Worm (Caenorhabditis elegans) whole organism, late embryonic: Measurements from ENCODE around the gene AC3.5.

Source experiments
- C08G9.2 ChIP-seq: sonication (generic microtip); optimal IDR thresholded peaks from 2 replicates; lab custom pipeline; 2016; ENCODE audit warnings: mild to moderate bottlenecking, missing genetic modification characterization, moderate library complexity, missing compliant biosample characterization
- F13H6.1 ChIP-seq: sonication (generic microtip); optimal IDR thresholded peaks from 2 replicates; lab custom pipeline; 2016; ENCODE audit warnings: missing genetic modification characterization, missing compliant biosample characterization
- K02D7.2 ChIP-seq: sonication (generic microtip); optimal IDR thresholded peaks from 2 replicates; lab custom pipeline; 2017; ENCODE audit warnings: mild to moderate bottlenecking, missing genetic modification characterization, missing compliant biosample characterization
- K09A11.1 ChIP-seq: sonication (generic microtip); optimal IDR thresholded peaks from 2 replicates; lab custom pipeline; 2017; ENCODE audit warnings: antibody characterized with exemption, mild to moderate bottlenecking, missing genetic modification characterization, missing compliant biosample characterization; ENCODE audit not compliant: insufficient read depth
- Y22D7AL.16 ChIP-seq: sonication (generic microtip); optimal IDR thresholded peaks from 2 replicates; lab custom pipeline; 2016; ENCODE audit warnings: missing genetic modification characterization, missing compliant biosample characterization
- ahr-1 ChIP-seq: sonication (generic microtip); optimal IDR thresholded peaks from 2 replicates; lab custom pipeline; 2016; ENCODE audit warnings: missing genetic modification characterization, missing compliant biosample characterization
- ceh-14 ChIP-seq: sonication (generic microtip); optimal IDR thresholded peaks from 2 replicates; lab custom pipeline; 2016; ENCODE audit warnings: missing genotype, missing genetic modification characterization, missing compliant biosample characterization
- ceh-18 ChIP-seq: sonication (generic microtip); optimal IDR thresholded peaks from 2 replicates; lab custom pipeline; 2016; ENCODE audit warnings: missing genetic modification characterization, missing compliant biosample characterization
- ceh-22 ChIP-seq: sonication (generic microtip); optimal IDR thresholded peaks from 2 replicates; lab custom pipeline; 2017; ENCODE audit warnings: missing biosample characterization, missing genetic modification characterization
- ceh-24 ChIP-seq: sonication (generic microtip); optimal IDR thresholded peaks from 2 replicates; lab custom pipeline; 2016; ENCODE audit warnings: mild to moderate bottlenecking, missing genetic modification characterization, missing compliant biosample characterization
- ceh-30 ChIP-seq: fragments of 150-350 bp; optimal IDR thresholded peaks from 2 replicates; lab custom pipeline; 2014; ENCODE audit warnings: missing biosample characterization, missing genetic modification characterization
- ceh-6 ChIP-seq: fragments of 200-800 bp; sonication (Bioruptor generic); optimal IDR thresholded peaks from 2 replicates; lab custom pipeline; 2018; ENCODE audit warnings: mild to moderate bottlenecking, missing genetic modification characterization, missing compliant biosample characterization
- ceh-9 ChIP-seq: sonication (generic microtip); optimal IDR thresholded peaks from 2 replicates; lab custom pipeline; 2016; ENCODE audit warnings: mild to moderate bottlenecking, missing genetic modification characterization, inconsistent platforms, missing compliant biosample characterization
- che-1 ChIP-seq: sonication (generic microtip); optimal IDR thresholded peaks from 2 replicates; lab custom pipeline; 2016; ENCODE audit warnings: mild to moderate bottlenecking, missing genetic modification characterization, missing compliant biosample characterization
- dve-1 ChIP-seq: sonication (generic microtip); optimal IDR thresholded peaks from 2 replicates; lab custom pipeline; 2017; ENCODE audit warnings: antibody characterized with exemption, mild to moderate bottlenecking, missing genetic modification characterization, missing compliant biosample characterization
- elt-2 ChIP-seq: sonication (generic microtip); optimal IDR thresholded peaks from 2 replicates; lab custom pipeline; 2016; ENCODE audit warnings: missing genetic modification reagents, missing genetic modification characterization, missing compliant biosample characterization
- elt-4 ChIP-seq: sonication (generic microtip); optimal IDR thresholded peaks from 2 replicates; lab custom pipeline; 2016; ENCODE audit warnings: missing genetic modification characterization, missing compliant biosample characterization
- ets-4 ChIP-seq: sonication (generic microtip); optimal IDR thresholded peaks from 2 replicates; lab custom pipeline; 2016; ENCODE audit warnings: missing genetic modification characterization, missing compliant biosample characterization
- eyg-1 ChIP-seq: sonication (generic microtip); optimal IDR thresholded peaks from 2 replicates; lab custom pipeline; 2016; ENCODE audit warnings: missing genotype, missing genetic modification characterization, missing compliant biosample characterization
- fax-1 ChIP-seq: sonication (generic microtip); optimal IDR thresholded peaks from 2 replicates; lab custom pipeline; 2016; ENCODE audit warnings: missing genotype, missing genetic modification characterization, missing compliant biosample characterization
- fkh-6 ChIP-seq: sonication (generic microtip); optimal IDR thresholded peaks from 2 replicates; lab custom pipeline; 2016; ENCODE audit warnings: missing genetic modification characterization, missing compliant biosample characterization
- gmeb-2 ChIP-seq: sonication (generic microtip); optimal IDR thresholded peaks from 2 replicates; lab custom pipeline; 2016; ENCODE audit warnings: missing genetic modification characterization, inconsistent platforms, missing compliant biosample characterization
- hlh-30 ChIP-seq: sonication (generic microtip); optimal IDR thresholded peaks from 2 replicates; lab custom pipeline; 2017; ENCODE audit warnings: antibody characterized with exemption, missing genetic modification characterization, missing compliant biosample characterization; ENCODE audit not compliant: insufficient read depth
- lim-6 ChIP-seq: sonication (generic microtip); optimal IDR thresholded peaks from 2 replicates; lab custom pipeline; 2016; ENCODE audit warnings: missing genetic modification characterization, missing compliant biosample characterization
- lin-11 ChIP-seq: fragments of 200-800 bp; sonication (Bioruptor generic); optimal IDR thresholded peaks from 2 replicates; lab custom pipeline; 2018; ENCODE audit warnings: mild to moderate bottlenecking, missing genetic modification characterization, missing compliant biosample characterization
- madf-2 ChIP-seq: sonication (generic microtip); optimal IDR thresholded peaks from 2 replicates; lab custom pipeline; 2017; ENCODE audit warnings: missing genetic modification characterization, missing compliant biosample characterization
- mec-3 ChIP-seq: sonication (generic microtip); optimal IDR thresholded peaks from 2 replicates; lab custom pipeline; 2016; ENCODE audit warnings: borderline replicate concordance, missing genetic modification characterization, missing compliant biosample characterization
- nfya-1 ChIP-seq: sonication (generic microtip); optimal IDR thresholded peaks from 2 replicates; lab custom pipeline; 2017; ENCODE audit warnings: missing genetic modification characterization, mild to moderate bottlenecking, missing compliant biosample characterization, antibody characterized with exemption, moderate library complexity
- nhr-11 ChIP-seq: fragments of 150-350 bp; optimal IDR thresholded peaks from 2 replicates; lab custom pipeline; 2014; ENCODE audit warnings: missing biosample characterization, missing genetic modification characterization
- npax-4 ChIP-seq: sonication (generic microtip); optimal IDR thresholded peaks from 2 replicates; lab custom pipeline; 2016; ENCODE audit warnings: missing genetic modification characterization, missing compliant biosample characterization
- pag-3 ChIP-seq: sonication (generic microtip); optimal IDR thresholded peaks from 2 replicates; lab custom pipeline; 2016; ENCODE audit warnings: missing compliant biosample characterization, missing genetic modification characterization, borderline replicate concordance
- pat-9 ChIP-seq: fragments of 200-800 bp; sonication (Bioruptor generic); optimal IDR thresholded peaks from 2 replicates; lab custom pipeline; 2018; ENCODE audit warnings: mild to moderate bottlenecking, missing genetic modification characterization, moderate library complexity, missing compliant biosample characterization
- pax-1 ChIP-seq: fragments of 150-350 bp; optimal IDR thresholded peaks from 2 replicates; lab custom pipeline; 2014; ENCODE audit warnings: missing biosample characterization, missing genetic modification characterization
- pha-2 ChIP-seq: sonication (generic microtip); optimal IDR thresholded peaks from 2 replicates; lab custom pipeline; 2017; ENCODE audit warnings: mild to moderate bottlenecking, missing genetic modification characterization, missing compliant biosample characterization
- pha-4 ChIP-seq: fragments of 150-350 bp; optimal IDR thresholded peaks from 2 replicates; lab custom pipeline; 2018; ENCODE audit warnings: missing biosample characterization, missing genetic modification reagents, missing genetic modification characterization
- pqm-1 ChIP-seq: sonication (generic microtip); optimal IDR thresholded peaks from 2 replicates; lab custom pipeline; 2016; ENCODE audit warnings: missing genetic modification characterization, missing compliant biosample characterization
- pros-1 ChIP-seq: fragments of 150-350 bp; optimal IDR thresholded peaks from 2 replicates; lab custom pipeline; 2014; ENCODE audit warnings: missing biosample characterization, missing genetic modification reagents, missing genetic modification characterization
- ref-2 ChIP-seq: sonication (generic microtip); optimal IDR thresholded peaks from 2 replicates; lab custom pipeline; 2016; ENCODE audit warnings: missing genetic modification characterization, missing compliant biosample characterization
- sox-4 ChIP-seq: sonication (generic microtip); optimal IDR thresholded peaks from 2 replicates; lab custom pipeline; 2017; ENCODE audit warnings: mild to moderate bottlenecking, missing genetic modification characterization, inconsistent platforms, missing compliant biosample characterization
- syd-9 ChIP-seq: sonication (generic microtip); optimal IDR thresholded peaks from 2 replicates; lab custom pipeline; 2016; ENCODE audit warnings: mild to moderate bottlenecking, missing genetic modification characterization, moderate library complexity, missing compliant biosample characterization
- tbx-7 ChIP-seq: sonication (generic microtip); optimal IDR thresholded peaks from 2 replicates; lab custom pipeline; 2016; ENCODE audit warnings: missing genotype, missing genetic modification characterization, missing compliant biosample characterization
- unc-3 ChIP-seq, 2 experiments: fragments of 200-800 bp in 1 of 2; sonication (Bioruptor generic) in 1 of 2; sonication (generic microtip) in 1 of 2; conservative IDR thresholded peaks in 1 of 2; optimal IDR thresholded peaks in 1 of 2; 2 replicates each; pipeline versions ENCODE4 v1.3.6 to Lab custom; 2016 to 2022; ENCODE audit warnings: missing compliant biosample characterization in 2 of 2, missing genetic modification characterization in 2 of 2, missing genetic modification reagents in 1 of 2

AC3.5 gene

ce11 chrV:10433721-10434120 is 45.4 kb downstream of the AC3.5 start, which contains the start of gene Y32F6A.4:
Y32F6A.4 (minus strand) TSS chrV:10434067.
- no peak for TF ChIP-seq ceh-9 (tag; lab: Kevin White, UChicago)
- TF ChIP-seq eyg-1 (tag; lab: Kevin White, UChicago): no peak
- no peak for TF ChIP-seq ceh-14 (tag; lab: Kevin White, UChicago)
- TF ChIP-seq lin-11 (tag; lab: Kevin White, UChicago): no peak
- no peak for TF ChIP-seq nfya-1 (tag; lab: Kevin White, UChicago)
- no peak for TF ChIP-seq ceh-30 (tag; lab: Kevin White, UChicago)
- TF ChIP-seq hlh-30 (tag; lab: Kevin White, UChicago): no peak
- no peak for TF ChIP-seq syd-9 (tag; lab: Kevin White, UChicago)
- no peak for TF ChIP-seq unc-3 (GFP tag; conservative IDR thresholded peaks at IDR 0.05; lab: Robert Waterston, UW)
- no peak for TF ChIP-seq unc-3 (tag; optimal IDR thresholded peaks at IDR 0.05; lab: Kevin White, UChicago)
- no peak for TF ChIP-seq sox-4 (tag; lab: Kevin White, UChicago)
- TF ChIP-seq pag-3 (tag; lab: Kevin White, UChicago): no peak
- TF ChIP-seq, all 69 proteins: peak for 0

- TF ChIP-seq ceh-14 (tag; lab: Kevin White, UChicago) (no peak), tbx-7 (tag; lab: Kevin White, UChicago) (no peak), ceh-24 (tag; lab: Kevin White, UChicago) (no peak), ceh-30 (tag; lab: Kevin White, UChicago) (no peak), pax-1 (tag; lab: Kevin White, UChicago) (no peak), ref-2 (no peak), nhr-11 (tag; lab: Kevin White, UChicago) (no peak), pat-9 (tag; lab: Kevin White, UChicago) (no peak), che-1 (tag; lab: Kevin White, UChicago) (no peak), lin-11 (tag; lab: Kevin White, UChicago) (no peak)
Observed at ce11 chrV:10435198-10435597, 46.9 kb downstream of the AC3.5 start.

- no peak for TF ChIP-seq hlh-30 (tag; lab: Kevin White, UChicago)
- no peak for TF ChIP-seq ets-4 (tag; lab: Kevin White, UChicago)
- no peak for TF ChIP-seq sox-4 (tag; lab: Kevin White, UChicago)
- TF ChIP-seq syd-9 (tag; lab: Kevin White, UChicago): no peak
- no peak for TF ChIP-seq madf-2 (tag; lab: Kevin White, UChicago)
- TF ChIP-seq ahr-1 (tag; lab: Kevin White, UChicago): no peak
- TF ChIP-seq unc-3 (GFP tag; conservative IDR thresholded peaks at IDR 0.05; lab: Robert Waterston, UW): no peak
- no peak for TF ChIP-seq unc-3 (tag; optimal IDR thresholded peaks at IDR 0.05; lab: Kevin White, UChicago)
- TF ChIP-seq F13H6.1 (tag; lab: Kevin White, UChicago): no peak
- TF ChIP-seq Y22D7AL.16 (tag; lab: Kevin White, UChicago): no peak
- no peak for TF ChIP-seq lin-11 (tag; lab: Kevin White, UChicago)
- TF ChIP-seq ceh-18 (tag; lab: Kevin White, UChicago): no peak
- TF ChIP-seq K09A11.1 (tag; lab: Kevin White, UChicago): no peak
- TF ChIP-seq ceh-22 (tag; lab: Kevin White, UChicago): no peak
- no peak for TF ChIP-seq lim-6 (tag; lab: Kevin White, UChicago)
- no peak for TF ChIP-seq npax-4
- no peak for TF ChIP-seq elt-4
- TF ChIP-seq elt-2 (tag; lab: Kevin White, UChicago): no peak
- no peak for TF ChIP-seq C08G9.2 (tag; lab: Kevin White, UChicago)
- no peak for TF ChIP-seq pat-9 (tag; lab: Kevin White, UChicago)
Observed at ce11 chrV:10436612-10437011, 48.3 kb downstream of the AC3.5 start, which contains the start of gene set-22. set-22 (plus strand) TSS chrV:10436912.

ce11 chrV:10440723-10441122 is 52.4 kb downstream of the AC3.5 start, which contains the start of gene snf-10:
snf-10 (minus strand) TSS chrV:10440823.
- TF ChIP-seq fax-1 (no peak), pha-2 (tag; lab: Kevin White, UChicago) (no peak), dve-1 (no peak), C08G9.2 (tag; lab: Kevin White, UChicago) (no peak), hlh-30 (tag; lab: Kevin White, UChicago) (no peak), ceh-6 (no peak), npax-4 (no peak), gmeb-2 (tag; lab: Kevin White, UChicago) (no peak), nfya-1 (tag; lab: Kevin White, UChicago) (no peak), ahr-1 (tag; lab: Kevin White, UChicago) (no peak), mec-3 (no peak), fkh-6 (no peak), pha-4 (tag; lab: Kevin White, UChicago) (no peak), pax-1 (tag; lab: Kevin White, UChicago) (no peak), pros-1 (no peak), pqm-1 (tag; lab: Kevin White, UChicago) (no peak), F13H6.1 (tag; lab: Kevin White, UChicago) (no peak), ceh-24 (tag; lab: Kevin White, UChicago) (no peak), K02D7.2 (tag; lab: Kevin White, UChicago) (no peak), elt-2 (tag; lab: Kevin White, UChicago) (no peak)
- TF ChIP-seq, all 69 proteins: peak for 0
